Worm (Caenorhabditis elegans) whole organism, L3 larva: ENCODE data around the gene T06D8.9.

Experiments
- egl-27 ChIP-seq: sonication (generic microtip); optimal IDR thresholded peaks from 4 replicates; lab custom pipeline; 2017; ENCODE audit warnings: missing biosample characterization, missing genetic modification reagents, missing genetic modification characterization
- lin-15B ChIP-seq: fragments of 150-350 bp; optimal IDR thresholded peaks from 2 replicates; lab custom pipeline; 2014; ENCODE audit warnings: missing biosample characterization, missing genetic modification characterization
- lsy-12 ChIP-seq: sonication (generic microtip); optimal IDR thresholded peaks from 2 replicates; lab custom pipeline; 2016; ENCODE audit warnings: mild to moderate bottlenecking, missing genetic modification characterization, missing compliant biosample characterization
- nhr-11 ChIP-seq: fragments of 150-350 bp; optimal IDR thresholded peaks from 2 replicates; lab custom pipeline; 2014; ENCODE audit warnings: missing biosample characterization, missing genetic modification characterization
- nhr-23 ChIP-seq: fragments of 150-350 bp; optimal IDR thresholded peaks from 2 replicates; lab custom pipeline; 2014; ENCODE audit warnings: missing biosample characterization, missing genetic modification reagents, missing genetic modification characterization
- nhr-237 ChIP-seq: fragments of 150-350 bp; optimal IDR thresholded peaks from 2 replicates; lab custom pipeline; 2014; ENCODE audit warnings: missing biosample characterization, missing genetic modification characterization
- nhr-76 ChIP-seq: fragments of 150-350 bp; sonication (generic microtip); optimal IDR thresholded peaks from 5 replicates; lab custom pipeline; 2014; ENCODE audit warnings: missing biosample characterization, missing genetic modification characterization
- pha-4 ChIP-seq: fragments of 150-350 bp; optimal IDR thresholded peaks from 2 replicates; lab custom pipeline; 2014; ENCODE audit warnings: missing biosample characterization, missing genetic modification reagents, missing genetic modification characterization
- tbx-2 ChIP-seq: sonication (generic microtip); optimal IDR thresholded peaks from 2 replicates; lab custom pipeline; 2016; ENCODE audit warnings: mild to moderate bottlenecking, missing genetic modification characterization, missing compliant biosample characterization
- ztf-4 ChIP-seq: fragments of 150-350 bp; optimal IDR thresholded peaks from 2 replicates; lab custom pipeline; 2014; ENCODE audit warnings: missing biosample characterization, missing genetic modification characterization

- TF ChIP-seq ztf-4 (tag; lab: Kevin White, UChicago) (no peak), nhr-76 (tag; lab: Kevin White, UChicago) (no peak), pha-4 (tag; lab: Kevin White, UChicago) (no peak), nhr-23 (tag; lab: Kevin White, UChicago) (no peak), egl-27 (no peak), lsy-12 (tag; lab: Kevin White, UChicago) (no peak), nhr-11 (tag; lab: Kevin White, UChicago) (no peak), nhr-237 (tag; lab: Kevin White, UChicago) (no peak), tbx-2 (no peak), lin-15B (tag; lab: Kevin White, UChicago) (no peak)
Measured at ce11 chrII:11193523-11193922, 45.9 kb upstream of the T06D8.9 start.
